Fruit fly (Drosophila melanogaster): Measurements from ENCODE around the gene CG11226.

Gene CG11226

dm6 chr3L:22870378-22870777, 33.5 kb downstream of the CG11226 start:
- TF ChIP-seq exex (tag; optimal IDR thresholded peaks at IDR 0.05) (peak; percentile 16), nom (GFP tag; optimal IDR thresholded peaks at IDR 0.05) (no peak), al (GFP tag; IDR thresholded peaks at IDR 0.05) (no peak), ems (GFP tag; optimal IDR thresholded peaks at IDR 0.05) (no peak), CG32767 (GFP tag; IDR thresholded peaks at IDR 0.05) (no peak), H15 (GFP tag; IDR thresholded peaks at IDR 0.05) (no peak), Pdp1 (GFP tag; optimal IDR thresholded peaks at IDR 0.05) (peak in 1 of 2 experiments; percentile 64), nerfin-2 (GFP tag; IDR thresholded peaks at IDR 0.05; ENCODE audit: partially characterized antibody) (no peak), B-H2 (GFP tag; optimal IDR thresholded peaks at IDR 0.05) (no peak), CG10274 (GFP tag; optimal IDR thresholded peaks at IDR 0.05) (no peak), HmgD (GFP tag; optimal IDR thresholded peaks at IDR 0.05) (no peak), CG32772 (GFP tag; IDR thresholded peaks at IDR 0.05) (no peak), sens (GFP tag) (no peak), crol (GFP tag; IDR thresholded peaks at IDR 0.05) (peak; percentile 79), cwo (GFP tag; optimal IDR thresholded peaks at IDR 0.05) (peak; percentile 92), CG1603 (tag; optimal IDR thresholded peaks at IDR 0.05) (no peak), Lpt (GFP tag; optimal IDR thresholded peaks at IDR 0.05) (no peak), CG8281 (tag; optimal IDR thresholded peaks at IDR 0.05) (no peak), sug (tag; optimal IDR thresholded peaks at IDR 0.05) (peak; percentile 47), CG18764 (GFP tag; optimal IDR thresholded peaks at IDR 0.05) (no peak), zen (tag; optimal IDR thresholded peaks at IDR 0.05) (no peak), bsh (GFP tag; optimal IDR thresholded peaks at IDR 0.05) (no peak), CG2875 (GFP tag; optimal IDR thresholded peaks at IDR 0.05) (no peak), corto (GFP tag; optimal IDR thresholded peaks at IDR 0.05) (no peak), CG13775 (GFP tag; optimal IDR thresholded peaks at IDR 0.05) (no peak), CG2202 (tag; optimal IDR thresholded peaks at IDR 0.05) (no peak), CG6683 (GFP tag; optimal IDR thresholded peaks at IDR 0.05) (no peak), onecut (GFP tag; IDR thresholded peaks at IDR 0.05) (peak; percentile 85), CG4617 (GFP tag; optimal IDR thresholded peaks at IDR 0.05; ENCODE audit: borderline replicate concordance) (no peak), Hey (tag; optimal IDR thresholded peaks at IDR 0.05) (peak; percentile 21), GATAe (GFP tag; conservative IDR thresholded peaks at IDR 0.05) (peak; percentile 64; the same call in 1 of the 2 replicates), CG17568 (GFP tag; optimal IDR thresholded peaks at IDR 0.05) (no peak), fu2 (GFP tag; optimal IDR thresholded peaks at IDR 0.05) (no peak), jumu (GFP tag; optimal IDR thresholded peaks at IDR 0.05) (no peak), CG11456 (GFP tag; IDR thresholded peaks at IDR 0.05) (no peak), CrebB (tag; optimal IDR thresholded peaks at IDR 0.05) (no peak), CG10209 (GFP tag; optimal IDR thresholded peaks at IDR 0.05) (no peak), CG17612 (GFP tag; IDR thresholded peaks at IDR 0.05) (no peak), en (GFP tag; optimal IDR thresholded peaks at IDR 0.05) (no peak), knrl (GFP tag; IDR thresholded peaks at IDR 0.05; ENCODE audit: partially characterized antibody) (no peak), ftz-f1 (GFP tag; optimal IDR thresholded peaks at IDR 0.05) (no peak), Myb (GFP tag; optimal IDR thresholded peaks at IDR 0.05) (no peak), fru (optimal IDR thresholded peaks at IDR 0.05) (no peak), nmo (GFP tag; optimal IDR thresholded peaks at IDR 0.05) (no peak), HmgZ (tag; optimal IDR thresholded peaks at IDR 0.05) (peak; percentile 5), CG18011 (GFP tag; optimal IDR thresholded peaks at IDR 0.05) (no peak), inv (GFP tag; IDR thresholded peaks at IDR 0.05; ENCODE audit: partially characterized antibody) (no peak), CG15601 (tag; optimal IDR thresholded peaks at IDR 0.05) (no peak), kay (GFP tag; optimal IDR thresholded peaks at IDR 0.05) (peak; percentile 63), Aef1 (GFP tag; IDR thresholded peaks at IDR 0.05) (no peak), CG14667 (GFP tag; IDR thresholded peaks at IDR 0.05) (no peak)

Data from whole organism, embryonic.